Fruit fly (Drosophila melanogaster) whole organism, embryonic: ENCODE results near the gene inaE.
A peak's percentile ranks its signal among the peaks of the same experiment; 100 is the strongest.

ENCODE experiments used
- Antp ChIP-seq: fragments of 200-800 bp; sonication (Bioruptor generic); optimal IDR thresholded peaks from 3 replicates; lab custom pipeline; 2016; ENCODE audit warnings: missing biosample characterization, missing genetic modification characterization
- Atf6 ChIP-seq: fragments of 200-800 bp; sonication (Bioruptor generic); IDR thresholded peaks from 2 replicates; pipeline ENCODE4 v1.3.6; 2022; ENCODE audit warnings: missing biosample characterization, missing genetic modification characterization
- Bteb2 ChIP-seq: fragments of 200-800 bp; sonication (Bioruptor generic); optimal IDR thresholded peaks from 2 replicates; lab custom pipeline; 2016; ENCODE audit warnings: missing biosample characterization, missing genetic modification characterization
- CG10147 ChIP-seq: fragments of 200-800 bp; sonication (Bioruptor generic); optimal IDR thresholded peaks from 2 replicates; lab custom pipeline; 2019; ENCODE audit warnings: missing biosample characterization, mild to moderate bottlenecking, missing genetic modification characterization, moderate library complexity
- CG11695 ChIP-seq: fragments of 200-800 bp; sonication (Bioruptor generic); IDR thresholded peaks from 3 replicates; pipeline ENCODE4 v1.3.6; 2022; ENCODE audit warnings: missing biosample characterization, missing genetic modification characterization
- CG17385 ChIP-seq: fragments of 200-800 bp; sonication (Bioruptor generic); optimal IDR thresholded peaks from 3 replicates; lab custom pipeline; 2018; ENCODE audit warnings: missing biosample characterization, mild to moderate bottlenecking, missing genetic modification characterization
- CG18262 ChIP-seq: fragments of 200-800 bp; optimal IDR thresholded peaks from 3 replicates; lab custom pipeline; 2019; ENCODE audit warnings: missing biosample characterization, mild to moderate bottlenecking, missing genetic modification characterization, moderate library complexity
- CG2120 ChIP-seq: fragments of 200-800 bp; sonication (Bioruptor generic); optimal IDR thresholded peaks from 3 replicates; lab custom pipeline; 2016; ENCODE audit warnings: missing biosample characterization, missing genetic modification characterization
- CG31388 ChIP-seq: fragments of 200-800 bp; sonication (Bioruptor generic); optimal IDR thresholded peaks from 2 replicates; lab custom pipeline; 2016; ENCODE audit warnings: missing biosample characterization, missing genetic modification characterization
- CG32532 ChIP-seq: fragments of 200-800 bp; sonication (Bioruptor generic); IDR thresholded peaks from 2 replicates; pipeline ENCODE4 v1.3.6; 2022; ENCODE audit warnings: missing biosample characterization, missing genetic modification characterization
- CG3281 ChIP-seq: fragments of 200-800 bp; sonication (Bioruptor generic); optimal IDR thresholded peaks from 3 replicates; lab custom pipeline; 2017; ENCODE audit warnings: missing biosample characterization, mild to moderate bottlenecking, missing genetic modification characterization
- CG34376 ChIP-seq: fragments of 200-800 bp; sonication (Bioruptor generic); optimal IDR thresholded peaks from 2 replicates; lab custom pipeline; 2018; ENCODE audit warnings: missing biosample characterization, mild to moderate bottlenecking, missing genetic modification characterization
- CG42726 ChIP-seq: fragments of 200-800 bp; sonication (Bioruptor generic); IDR thresholded peaks from 2 replicates; pipeline ENCODE4 v1.3.6; 2022; ENCODE audit warnings: missing biosample characterization, missing genetic modification characterization; ENCODE audit not compliant: partially characterized antibody
- CG43689 ChIP-seq: fragments of 200-800 bp; sonication (Bioruptor generic); IDR thresholded peaks from 2 replicates; pipeline ENCODE4 v1.3.6; 2022; ENCODE audit warnings: missing biosample characterization, missing genetic modification characterization
- CG8281 ChIP-seq: fragments of 200-800 bp; sonication (Bioruptor generic); optimal IDR thresholded peaks from 2 replicates; lab custom pipeline; 2018; ENCODE audit warnings: missing biosample characterization, mild to moderate bottlenecking, missing genetic modification characterization, moderate library complexity
- CG9797 ChIP-seq: fragments of 200-800 bp; sonication (Bioruptor generic); optimal IDR thresholded peaks from 3 replicates; lab custom pipeline; 2018; ENCODE audit warnings: missing biosample characterization, mild to moderate bottlenecking, missing genetic modification characterization
- D19B ChIP-seq: fragments of 200-800 bp; sonication (Bioruptor generic); optimal IDR thresholded peaks from 2 replicates; lab custom pipeline; 2017; ENCODE audit warnings: missing biosample characterization, mild to moderate bottlenecking, missing genetic modification characterization
- Dp ChIP-seq: fragments of 200-800 bp; sonication (Bioruptor generic); optimal IDR thresholded peaks from 2 replicates; lab custom pipeline; 2018; ENCODE audit warnings: missing biosample characterization, mild to moderate bottlenecking, missing genetic modification characterization, moderate library complexity
- Drgx ChIP-seq: fragments of 200-800 bp; sonication (Bioruptor generic); IDR thresholded peaks from 2 replicates; pipeline ENCODE4 v1.3.6; 2022; ENCODE audit warnings: missing biosample characterization, missing genetic modification characterization
- Fer1 ChIP-seq: fragments of 200-800 bp; sonication (Bioruptor generic); optimal IDR thresholded peaks from 2 replicates; lab custom pipeline; 2017; ENCODE audit warnings: missing biosample characterization, mild to moderate bottlenecking, missing genetic modification characterization
- Hey ChIP-seq: fragments of 200-800 bp; sonication (Bioruptor generic); optimal IDR thresholded peaks from 3 replicates; lab custom pipeline; 2018; ENCODE audit warnings: missing biosample characterization, mild to moderate bottlenecking, missing genetic modification characterization
- Lim3 ChIP-seq: fragments of 200-800 bp; sonication (Bioruptor generic); IDR thresholded peaks from 2 replicates; pipeline ENCODE4 v1.3.6; 2022; ENCODE audit warnings: missing biosample characterization, missing genetic modification characterization
- PHDP ChIP-seq: fragments of 200-800 bp; sonication (Bioruptor generic); optimal IDR thresholded peaks from 3 replicates; lab custom pipeline; 2018; ENCODE audit warnings: missing biosample characterization, mild to moderate bottlenecking, missing genetic modification characterization, moderate library complexity
- TFAM ChIP-seq: fragments of 200-800 bp; sonication (Bioruptor generic); optimal IDR thresholded peaks from 2 replicates; lab custom pipeline; 2017; ENCODE audit warnings: missing biosample characterization, missing genetic modification characterization, inconsistent platforms
- crp ChIP-seq, 2 experiments: fragments of 200-800 bp; sonication (Bioruptor generic); optimal IDR thresholded peaks; 2 replicates in 1 of 2; 3 replicates in 1 of 2; lab custom pipeline; 2017; ENCODE audit warnings: missing biosample characterization in 2 of 2, missing genetic modification characterization in 2 of 2, mild to moderate bottlenecking in 1 of 2, moderate library complexity in 1 of 2
- cwo ChIP-seq: fragments of 200-800 bp; sonication (Bioruptor generic); optimal IDR thresholded peaks from 3 replicates; lab custom pipeline; 2017; ENCODE audit warnings: missing biosample characterization, missing genetic modification characterization, mild to moderate bottlenecking, moderate library complexity, missing genetic modification reagents
- disco-r ChIP-seq: fragments of 200-800 bp; sonication (Bioruptor generic); optimal IDR thresholded peaks from 2 replicates; lab custom pipeline; 2016; ENCODE audit warnings: missing biosample characterization, missing genetic modification characterization
- dm ChIP-seq: fragments of 200-800 bp; sonication (Bioruptor generic); optimal IDR thresholded peaks from 3 replicates; lab custom pipeline; 2016; ENCODE audit warnings: missing biosample characterization, missing genetic modification characterization
- exex ChIP-seq: fragments of 200-800 bp; sonication (Bioruptor generic); optimal IDR thresholded peaks from 4 replicates; lab custom pipeline; 2018; ENCODE audit warnings: missing biosample characterization, mild to moderate bottlenecking, missing genetic modification characterization, moderate library complexity
- fd96Cb ChIP-seq: fragments of 200-800 bp; sonication (Bioruptor generic); optimal IDR thresholded peaks from 2 replicates; lab custom pipeline; 2018; ENCODE audit warnings: missing biosample characterization, mild to moderate bottlenecking, missing genetic modification characterization, moderate library complexity
- gcm ChIP-seq: fragments of 200-800 bp; sonication (Bioruptor generic); optimal IDR thresholded peaks from 2 replicates; lab custom pipeline; 2019; ENCODE audit warnings: missing biosample characterization, mild to moderate bottlenecking, missing genetic modification characterization, moderate library complexity
- gcm2 ChIP-seq: fragments of 200-800 bp; sonication (Bioruptor generic); optimal IDR thresholded peaks from 2 replicates; lab custom pipeline; 2016; ENCODE audit warnings: missing biosample characterization, missing genetic modification characterization
- gem ChIP-seq: fragments of 200-800 bp; sonication (Bioruptor generic); optimal IDR thresholded peaks from 2 replicates; lab custom pipeline; 2019; ENCODE audit warnings: missing biosample characterization, mild to moderate bottlenecking, missing genetic modification characterization, moderate library complexity
- grau ChIP-seq: fragments of 200-800 bp; optimal IDR thresholded peaks from 3 replicates; lab custom pipeline; 2019; ENCODE audit warnings: missing biosample characterization, mild to moderate bottlenecking, missing genetic modification characterization, moderate library complexity
- ham ChIP-seq: fragments of 200-800 bp; sonication (Bioruptor generic); IDR thresholded peaks from 2 replicates; pipeline ENCODE4 v1.3.6; 2022; ENCODE audit warnings: missing biosample characterization, missing genetic modification characterization
- inv ChIP-seq: fragments of 200-800 bp; sonication (Bioruptor generic); IDR thresholded peaks from 2 replicates; pipeline ENCODE4 v1.3.6; 2022; ENCODE audit warnings: missing biosample characterization, missing genetic modification characterization; ENCODE audit not compliant: partially characterized antibody
- jigr1 ChIP-seq: fragments of 200-800 bp; sonication (Bioruptor generic); IDR thresholded peaks from 3 replicates; pipeline ENCODE4 v1.3.6; 2022; ENCODE audit warnings: missing biosample characterization, missing genetic modification characterization
- lmd ChIP-seq: fragments of 200-800 bp; sonication (Bioruptor generic); IDR thresholded peaks from 2 replicates; pipeline ENCODE4 v1.3.6; 2022; ENCODE audit warnings: missing biosample characterization, missing genetic modification characterization
- nom ChIP-seq: fragments of 200-800 bp; sonication (Bioruptor generic); optimal IDR thresholded peaks from 2 replicates; lab custom pipeline; 2017; ENCODE audit warnings: missing biosample characterization, missing genetic modification characterization, mild to moderate bottlenecking, moderate library complexity, missing genetic modification reagents
- onecut ChIP-seq: fragments of 200-800 bp; sonication (Bioruptor generic); IDR thresholded peaks from 2 replicates; pipeline ENCODE4 v1.3.6; 2022; ENCODE audit warnings: missing biosample characterization, missing genetic modification characterization
- p53 ChIP-seq: fragments of 200-800 bp; sonication (Bioruptor generic); optimal IDR thresholded peaks from 2 replicates; lab custom pipeline; 2016; ENCODE audit warnings: missing biosample characterization, missing genetic modification characterization
- row ChIP-seq: fragments of 200-800 bp; sonication (Bioruptor generic); IDR thresholded peaks from 3 replicates; pipeline ENCODE4 v1.3.6; 2022; ENCODE audit warnings: missing biosample characterization, missing genetic modification characterization
- sens ChIP-seq: fragments of 200-800 bp; sonication (Bioruptor generic); peaks from one replicate; lab custom pipeline; 2016; ENCODE audit warnings: missing biosample characterization, missing genetic modification characterization
- seq ChIP-seq: fragments of 200-800 bp; sonication (Bioruptor generic); IDR thresholded peaks from 2 replicates; pipeline ENCODE4 v1.3.6; 2022; ENCODE audit warnings: missing biosample characterization, missing genetic modification characterization
- shn ChIP-seq: fragments of 200-800 bp; sonication (Bioruptor generic); optimal IDR thresholded peaks from 3 replicates; lab custom pipeline; 2016; ENCODE audit warnings: missing biosample characterization, missing genetic modification characterization
- slbo ChIP-seq: fragments of 200-800 bp; sonication (Bioruptor generic); IDR thresholded peaks from 2 replicates; pipeline ENCODE4 v1.3.6; 2022; ENCODE audit warnings: missing biosample characterization, missing genetic modification characterization
- sug ChIP-seq: fragments of 200-800 bp; optimal IDR thresholded peaks from 2 replicates; lab custom pipeline; 2019; ENCODE audit warnings: missing biosample characterization, mild to moderate bottlenecking, missing genetic modification characterization, moderate library complexity
- toy ChIP-seq: fragments of 200-800 bp; sonication (Bioruptor generic); IDR thresholded peaks from 2 replicates; pipeline ENCODE4 v1.3.6; 2022; ENCODE audit warnings: missing biosample characterization, missing genetic modification characterization

Gene inaE

dm6 chrX:13770768-13771167 lies 12.7 kb upstream of the inaE start:
- no peak for TF ChIP-seq Hey (tag; lab: Kevin White, UChicago)
- no peak for TF ChIP-seq Lim3 (GFP tag; lab: Robert Waterston, UW)

dm6 chrX:13778568-13778967 lies 4.9 kb upstream of the inaE start:
- TF ChIP-seq CG42726, result no peak
- no peak for TF ChIP-seq CG9797 (GFP tag; lab: Kevin White, UChicago)
- TF ChIP-seq CG18262 (tag; lab: Kevin White, UChicago), result no peak
- TF ChIP-seq p53 (GFP tag; lab: Kevin White, UChicago), result no peak

- TF ChIP-seq seq (GFP tag; lab: Robert Waterston, UW) (peak; percentile 9; the same call in 1 of the 2 replicates), ham (no peak), dm (GFP tag; lab: Kevin White, UChicago) (no peak), slbo (GFP tag; lab: Robert Waterston, UW) (peak; percentile 15; the same call in 1 of the 2 replicates), CG34376 (GFP tag; lab: Kevin White, UChicago) (peak; percentile 16), CG10147 (GFP tag; lab: Kevin White, UChicago) (no peak), row (GFP tag; lab: Robert Waterston, UW) (peak; percentile 47), nom (GFP tag; lab: Kevin White, UChicago) (peak; percentile 63), PHDP (tag; lab: Kevin White, UChicago) (peak; percentile 8), gem (tag; lab: Kevin White, UChicago) (peak; percentile 22), grau (tag; lab: Kevin White, UChicago) (peak; percentile 82), CG3281 (GFP tag; lab: Kevin White, UChicago) (no peak), onecut (GFP tag; lab: Robert Waterston, UW) (no peak), Drgx (GFP tag; lab: Robert Waterston, UW) (0 out of 2 replicates have a peak, but pooled peaks have one; percentile 29), fd96Cb (tag; lab: Kevin White, UChicago) (no peak), CG2120 (GFP tag; lab: Kevin White, UChicago) (peak; percentile 50), cwo (GFP tag; lab: Kevin White, UChicago) (peak; percentile 5), Dp (no peak), shn (GFP tag; lab: Kevin White, UChicago) (no peak), gcm (GFP tag; lab: Kevin White, UChicago) (no peak), exex (peak; percentile 17), Atf6 (GFP tag; lab: Robert Waterston, UW) (peak; percentile 12; the same call in 1 of the 2 replicates), Antp (GFP tag; lab: Kevin White, UChicago) (no peak), CG17385 (GFP tag; lab: Kevin White, UChicago) (no peak), crp (GFP tag; optimal IDR thresholded peaks at IDR 0.05; lab: Kevin White, UChicago) (no peak), CG32532 (peak; percentile 13; the same call in 1 of the 2 replicates), jigr1 (GFP tag; lab: Robert Waterston, UW) (no peak), inv (GFP tag; lab: Robert Waterston, UW) (no peak), TFAM (GFP tag; lab: Kevin White, UChicago) (no peak), disco-r (GFP tag; lab: Kevin White, UChicago) (no peak), sug (tag; lab: Kevin White, UChicago) (no peak), CG8281 (tag; lab: Kevin White, UChicago) (peak; percentile 40), D19B (GFP tag; lab: Kevin White, UChicago) (peak; percentile 7), gcm2 (GFP tag; lab: Kevin White, UChicago) (no peak), sens (GFP tag; lab: Kevin White, UChicago) (peak; percentile 46), Bteb2 (no peak), CG11695 (GFP tag; lab: Robert Waterston, UW) (0 out of 3 replicates have a peak, but pooled peaks have one; percentile 21), toy (GFP tag; lab: Robert Waterston, UW) (no peak), Fer1 (GFP tag; lab: Kevin White, UChicago) (no peak), CG43689 (no peak), CG31388 (GFP tag; lab: Kevin White, UChicago) (no peak), lmd (GFP tag; lab: Robert Waterston, UW) (no peak)
Measured at dm6 chrX:13779696-13780095, 3.8 kb upstream of the inaE start.
